Fruit fly (Drosophila melanogaster) whole organism, wandering third instar larva: ENCODE results near the gene RpS4.

Source experiments
- Abd-B ChIP-seq: fragments of >200 bp; optimal IDR thresholded peaks from 2 replicates; lab custom pipeline; 2017; ENCODE audit warnings: missing biosample characterization, missing genetic modification characterization
- CG32264 ChIP-seq: fragments of 200-800 bp; sonication (Bioruptor generic); optimal IDR thresholded peaks from 2 replicates; lab custom pipeline; 2016; ENCODE audit warnings: missing biosample characterization, missing genetic modification characterization
- CG9705 ChIP-seq: fragments of 200-800 bp; sonication (Bioruptor generic); optimal IDR thresholded peaks from 2 replicates; lab custom pipeline; 2018; ENCODE audit warnings: missing biosample characterization, mild to moderate bottlenecking, missing genetic modification characterization
- CrebA ChIP-seq: fragments of 200-800 bp; sonication (Bioruptor generic); optimal IDR thresholded peaks from 2 replicates; lab custom pipeline; 2016; ENCODE audit warnings: missing biosample characterization, mild to moderate bottlenecking, missing genetic modification characterization, borderline replicate concordance
- Dfd ChIP-seq: fragments of >200 bp; optimal IDR thresholded peaks from 2 replicates; lab custom pipeline; 2017; ENCODE audit warnings: missing biosample characterization, missing genetic modification characterization
- Dif ChIP-seq: fragments of 200-275, 200-300 bp; sonication (Bioruptor generic); optimal IDR thresholded peaks from 2 replicates; lab custom pipeline; 2018; ENCODE audit warnings: missing biosample characterization, missing genetic modification characterization; ENCODE audit not compliant: partially characterized antibody
- GATAd ChIP-seq: sonication (Bioruptor generic); optimal IDR thresholded peaks from 2 replicates; lab custom pipeline; 2016; ENCODE audit warnings: missing biosample characterization, missing genetic modification characterization
- HLH106 ChIP-seq: fragments of 200-800 bp; optimal IDR thresholded peaks from 3 replicates; lab custom pipeline; 2019; ENCODE audit warnings: missing biosample characterization, mild to moderate bottlenecking, missing genetic modification characterization, moderate library complexity
- Hnf4 ChIP-seq: fragments of 200-800 bp; sonication (Bioruptor generic); optimal IDR thresholded peaks from 2 replicates; lab custom pipeline; 2016; ENCODE audit warnings: missing biosample characterization, mild to moderate bottlenecking, missing genetic modification characterization
- Hr78 ChIP-seq: fragments of >200 bp; optimal IDR thresholded peaks from 2 replicates; lab custom pipeline; 2017; ENCODE audit warnings: missing biosample characterization, missing genetic modification characterization
- Hr83 ChIP-seq: fragments of 200-300 bp; sonication (Bioruptor generic); optimal IDR thresholded peaks from 2 replicates; lab custom pipeline; 2016; ENCODE audit warnings: missing biosample characterization, mild to moderate bottlenecking, missing genetic modification characterization, moderate library complexity; ENCODE audit not compliant: poor library complexity, severe bottlenecking
- Jra ChIP-seq: sonication (Bioruptor generic); optimal IDR thresholded peaks from 2 replicates; lab custom pipeline; 2016; ENCODE audit warnings: missing biosample characterization, missing genetic modification characterization
- Mio ChIP-seq: sonication (Bioruptor generic); optimal IDR thresholded peaks from 2 replicates; lab custom pipeline; 2016; ENCODE audit warnings: missing biosample characterization, missing genetic modification characterization
- Myc ChIP-seq: fragments of >200 bp; optimal IDR thresholded peaks from 2 replicates; lab custom pipeline; 2017
- N ChIP-seq: fragments of >200 bp; optimal IDR thresholded peaks from 2 replicates; lab custom pipeline; 2018; ENCODE audit warnings: missing biosample characterization, missing external identifiers, missing genetic modification characterization
- OdsH ChIP-seq: fragments of 200-800 bp; sonication (Bioruptor generic); optimal IDR thresholded peaks from 2 replicates; lab custom pipeline; 2016; ENCODE audit warnings: missing biosample characterization, mild to moderate bottlenecking, missing genetic modification characterization
- Rel ChIP-seq, 2 experiments: fragments of 200-800 bp; sonication (Bioruptor generic) in 1 of 2; optimal IDR thresholded peaks; 2 replicates in 1 of 2; 3 replicates in 1 of 2; lab custom pipeline; 2016 to 2019; ENCODE audit warnings: mild to moderate bottlenecking in 2 of 2, missing biosample characterization in 2 of 2, missing genetic modification characterization in 2 of 2, moderate library complexity in 1 of 2
- Sp1 ChIP-seq: fragments of 200-800 bp; sonication (Bioruptor generic); optimal IDR thresholded peaks from 3 replicates; lab custom pipeline; 2019; ENCODE audit warnings: missing biosample characterization, mild to moderate bottlenecking, missing genetic modification characterization, moderate library complexity
- Vsx2 ChIP-seq: fragments of 200-300, 225-300 bp; sonication (Bioruptor generic); optimal IDR thresholded peaks from 2 replicates; lab custom pipeline; 2018; ENCODE audit warnings: missing biosample characterization, missing genetic modification characterization; ENCODE audit not compliant: partially characterized antibody
- br ChIP-seq: fragments of 200-800 bp; sonication (Bioruptor generic); optimal IDR thresholded peaks from 2 replicates; lab custom pipeline; 2016; ENCODE audit warnings: missing biosample characterization, missing genetic modification characterization
- brk ChIP-seq: fragments of 200-800 bp; sonication (Bioruptor generic); optimal IDR thresholded peaks from 2 replicates; lab custom pipeline; 2016; ENCODE audit warnings: missing biosample characterization, mild to moderate bottlenecking, missing genetic modification characterization
- dl ChIP-seq, 2 experiments: fragments of 175-275, 200-275 bp in 1 of 2; fragments of 200-275 bp in 1 of 2; sonication (Bioruptor generic); optimal IDR thresholded peaks; lab custom pipeline; 2018; ENCODE audit warnings: mild to moderate bottlenecking in 2 of 2, missing biosample characterization in 2 of 2, missing genetic modification characterization in 2 of 2, moderate library complexity in 2 of 2; ENCODE audit not compliant: partially characterized antibody in 2 of 2, insufficient read depth in 1 of 2
- dmrt93B ChIP-seq: fragments of 200-800 bp; sonication (Bioruptor generic); optimal IDR thresholded peaks from 2 replicates; lab custom pipeline; 2018; ENCODE audit warnings: missing biosample characterization, mild to moderate bottlenecking, missing genetic modification characterization
- dsf ChIP-seq: sonication (Bioruptor generic); optimal IDR thresholded peaks from 2 replicates; lab custom pipeline; 2016; ENCODE audit warnings: missing biosample characterization, missing genetic modification characterization, borderline replicate concordance
- ey ChIP-seq: fragments of 200-800 bp; sonication (Bioruptor generic); optimal IDR thresholded peaks from 2 replicates; lab custom pipeline; 2016; ENCODE audit warnings: missing biosample characterization, missing genetic modification characterization
- foxo ChIP-seq, 2 experiments: fragments of 200-800 bp; sonication (Bioruptor generic); optimal IDR thresholded peaks; 2 replicates in 1 of 2; 3 replicates in 1 of 2; lab custom pipeline; 2016 to 2017; ENCODE audit warnings: missing biosample characterization in 2 of 2, missing genetic modification characterization in 2 of 2
- fru ChIP-seq: fragments of 200-800 bp; sonication (Bioruptor generic); optimal IDR thresholded peaks from 3 replicates; lab custom pipeline; 2016; ENCODE audit warnings: missing biosample characterization, mild to moderate bottlenecking, missing genetic modification characterization
- h ChIP-seq: fragments of 200-800 bp; sonication (Bioruptor generic); optimal IDR thresholded peaks from 3 replicates; lab custom pipeline; 2016; ENCODE audit warnings: missing biosample characterization, mild to moderate bottlenecking, missing genetic modification characterization
- jim ChIP-seq: fragments of 175-275, 200-325 bp; sonication (Bioruptor generic); optimal IDR thresholded peaks from 2 replicates; lab custom pipeline; 2016; ENCODE audit warnings: missing biosample characterization, mild to moderate bottlenecking, missing genetic modification characterization
- lola ChIP-seq: fragments of >200 bp; optimal IDR thresholded peaks from 2 replicates; lab custom pipeline; 2017; ENCODE audit warnings: missing biosample characterization, missing genetic modification characterization
- pan ChIP-seq: fragments of >200 bp; optimal IDR thresholded peaks from 2 replicates; lab custom pipeline; 2017
- psq ChIP-seq: fragments of 200-800 bp; sonication (Bioruptor generic); optimal IDR thresholded peaks from 3 replicates; lab custom pipeline; 2017; ENCODE audit warnings: missing biosample characterization, mild to moderate bottlenecking, missing genetic modification characterization, moderate library complexity
- rgr ChIP-seq: fragments of 200-800 bp; sonication (Bioruptor generic); optimal IDR thresholded peaks from 3 replicates; lab custom pipeline; 2016; ENCODE audit warnings: missing biosample characterization, mild to moderate bottlenecking, missing genetic modification characterization
- sage ChIP-seq: fragments of 200-800 bp; sonication (Bioruptor generic); optimal IDR thresholded peaks from 2 replicates; lab custom pipeline; 2016; ENCODE audit warnings: missing biosample characterization, mild to moderate bottlenecking, missing genetic modification characterization
- sv ChIP-seq: fragments of 200-800 bp; sonication (Bioruptor generic); optimal IDR thresholded peaks from 3 replicates; lab custom pipeline; 2016; ENCODE audit warnings: missing biosample characterization, missing genetic modification characterization
- tai ChIP-seq: sonication (Bioruptor generic); optimal IDR thresholded peaks from 2 replicates; lab custom pipeline; 2016; ENCODE audit warnings: missing biosample characterization, missing genetic modification characterization
- usp ChIP-seq: fragments of >200 bp; optimal IDR thresholded peaks from 2 replicates; lab custom pipeline; 2017; ENCODE audit warnings: missing biosample characterization, missing genetic modification characterization
- woc ChIP-seq: sonication (Bioruptor generic); optimal IDR thresholded peaks from 2 replicates; lab custom pipeline; 2016; ENCODE audit warnings: missing biosample characterization, mild to moderate bottlenecking, missing genetic modification characterization

The RpS4 gene

DNA sequence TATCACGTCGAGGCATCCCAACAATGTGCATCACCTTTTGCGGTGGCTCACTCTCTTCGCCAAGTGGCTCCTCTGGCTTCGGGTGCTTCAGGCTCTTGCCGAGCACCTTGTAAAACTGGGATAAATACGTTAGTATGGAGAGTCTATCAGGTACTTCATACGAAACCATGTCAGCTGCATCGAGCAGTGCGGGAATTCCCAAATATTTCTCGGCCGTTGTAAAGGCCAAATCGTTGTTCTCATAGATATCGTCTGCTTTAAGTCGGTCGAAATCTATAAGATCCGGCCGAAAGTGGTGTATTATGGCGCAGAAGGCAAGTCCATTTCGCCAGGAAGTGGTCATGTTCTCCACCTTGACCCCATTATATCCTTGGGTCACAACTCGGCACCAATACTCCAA is 26.9 kb upstream of the RpS4 start:
- TF ChIP-seq woc (GFP tag; lab: Kevin White, UChicago) (no peak), Rel (GFP tag; optimal IDR thresholded peaks at IDR 0.05; lab: Kevin White, UChicago) (no peak), Rel (tag; optimal IDR thresholded peaks at IDR 0.05; lab: Kevin White, UChicago) (peak; percentile 90), rgr (GFP tag; lab: Kevin White, UChicago) (no peak)

dm6 chr3L:13015195-13015822 is 26.2 kb upstream of the RpS4 start, which contains the start of gene MICAL-like:
TSS of gene MICAL-like (minus strand) at chr3L:13015332.
- TF ChIP-seq lola (GFP tag; lab: Kevin White, UChicago), result no peak
- TF ChIP-seq ey (GFP tag; lab: Kevin White, UChicago), result peak; percentile 8
- peak; percentile 59 for TF ChIP-seq brk (GFP tag; lab: Kevin White, UChicago)
- TF ChIP-seq Hr83 (GFP tag; lab: Kevin White, UChicago), result peak; percentile 35
- no peak for TF ChIP-seq CrebA (GFP tag; lab: Kevin White, UChicago)
- TF ChIP-seq CG9705 (GFP tag; lab: Kevin White, UChicago), result no peak
- peak; percentile 75 for TF ChIP-seq Jra (GFP tag; lab: Kevin White, UChicago)
- no peak for TF ChIP-seq jim (GFP tag; lab: Kevin White, UChicago)
- TF ChIP-seq Hnf4 (GFP tag; lab: Kevin White, UChicago), result peak; percentile 61
- no peak for TF ChIP-seq Sp1 (GFP tag; lab: Kevin White, UChicago)
- TF ChIP-seq psq (GFP tag; lab: Kevin White, UChicago), result peak; percentile 33
- peak; percentile 56 for TF ChIP-seq rgr (GFP tag; lab: Kevin White, UChicago)
- no peak for TF ChIP-seq Abd-B
- TF ChIP-seq tai (GFP tag; lab: Kevin White, UChicago), result peak; percentile 74
- TF ChIP-seq woc (GFP tag; lab: Kevin White, UChicago), result peak; percentile 19
- peak; percentile 8 for TF ChIP-seq GATAd (GFP tag; lab: Kevin White, UChicago)
- peak; percentile 27 for TF ChIP-seq HLH106 (tag; lab: Kevin White, UChicago)
- TF ChIP-seq, all 38 proteins: peak for 11

- no peak for TF ChIP-seq jim (GFP tag; lab: Kevin White, UChicago)
- peak; percentile 79 for TF ChIP-seq Hnf4 (GFP tag; lab: Kevin White, UChicago)
- no peak for TF ChIP-seq Jra (GFP tag; lab: Kevin White, UChicago)
- peak; percentile 86 for TF ChIP-seq Hr83 (GFP tag; lab: Kevin White, UChicago)
- peak; percentile 36 for TF ChIP-seq CG32264 (GFP tag; lab: Kevin White, UChicago)
- no peak for TF ChIP-seq Hr78 (GFP tag; lab: Kevin White, UChicago)
- TF ChIP-seq woc (GFP tag; lab: Kevin White, UChicago), result peak; percentile 59
- no peak for TF ChIP-seq CrebA (GFP tag; lab: Kevin White, UChicago)
- no peak for TF ChIP-seq GATAd (GFP tag; lab: Kevin White, UChicago)
- peak; percentile 38 for TF ChIP-seq sv (GFP tag; lab: Kevin White, UChicago)
- peak; percentile 21 for TF ChIP-seq brk (GFP tag; lab: Kevin White, UChicago)
- TF ChIP-seq sage (GFP tag; lab: Kevin White, UChicago), result peak; percentile 60
- peak; percentile 5 for TF ChIP-seq Myc (lab: Kevin White, UChicago)
- TF ChIP-seq h (GFP tag; lab: Kevin White, UChicago), result peak; percentile 77
- no peak for TF ChIP-seq lola (GFP tag; lab: Kevin White, UChicago)
- TF ChIP-seq psq (GFP tag; lab: Kevin White, UChicago), result peak; percentile 46
- no peak for TF ChIP-seq dmrt93B (GFP tag; lab: Kevin White, UChicago)
- TF ChIP-seq Abd-B, result no peak
- no peak for TF ChIP-seq dl (GFP tag; optimal IDR thresholded peaks at IDR 0.05; lab: Kevin White, UChicago; ENCODE audit: insufficient read depth in 1 of 2, partially characterized antibody in 2 of 2)
- peak; percentile 68 for TF ChIP-seq br (GFP tag; lab: Kevin White, UChicago)
- TF ChIP-seq foxo (GFP tag; optimal IDR thresholded peaks at IDR 0.05; lab: Kevin White, UChicago), result peak in 1 of 2 experiments; percentile 80
- no peak for TF ChIP-seq Dfd (GFP tag; lab: Kevin White, UChicago)
- no peak for TF ChIP-seq pan (lab: Kevin White, UChicago)
- TF ChIP-seq Rel (GFP tag; optimal IDR thresholded peaks at IDR 0.05; lab: Kevin White, UChicago), result no peak
- peak; percentile 41 for TF ChIP-seq Rel (tag; optimal IDR thresholded peaks at IDR 0.05; lab: Kevin White, UChicago)
- TF ChIP-seq ey (GFP tag; lab: Kevin White, UChicago), result peak; percentile 67
- TF ChIP-seq Sp1 (GFP tag; lab: Kevin White, UChicago), result peak; percentile 81
- TF ChIP-seq fru, result peak; percentile 70
- TF ChIP-seq rgr (GFP tag; lab: Kevin White, UChicago), result peak; percentile 70
- peak; percentile 65 for TF ChIP-seq tai (GFP tag; lab: Kevin White, UChicago)
- no peak for TF ChIP-seq Mio (GFP tag; lab: Kevin White, UChicago)
- TF ChIP-seq HLH106 (tag; lab: Kevin White, UChicago), result peak; percentile 84
- peak; percentile 49 for TF ChIP-seq OdsH (GFP tag; lab: Kevin White, UChicago)
- no peak for TF ChIP-seq Vsx2 (GFP tag; lab: Kevin White, UChicago)
- no peak for TF ChIP-seq dsf (GFP tag; lab: Kevin White, UChicago)
- TF ChIP-seq CG9705 (GFP tag; lab: Kevin White, UChicago), result peak; percentile 82
- TF ChIP-seq Dif (GFP tag; lab: Kevin White, UChicago), result no peak
- TF ChIP-seq N (GFP tag; lab: Kevin White, UChicago), result no peak
- no peak for TF ChIP-seq usp (GFP tag; lab: Kevin White, UChicago)
Measured at dm6 chr3L:13015823-13016465, 25.6 kb upstream of the RpS4 start, which contains the start of gene CG11267. TSS of gene CG11267 (plus strand) at chr3L:13016050.
